Fruit fly (Drosophila melanogaster) whole organism, embryonic: ENCODE results near the gene CG4382.
A peak's percentile ranks its signal among the peaks of the same experiment; 100 is the strongest.

Source experiments
- Aef1 ChIP-seq: fragments of 200-800 bp; sonication (Bioruptor generic); IDR thresholded peaks from 3 replicates; pipeline ENCODE4 v1.3.6; 2022; ENCODE audit warnings: missing biosample characterization, missing genetic modification characterization
- CG10462 ChIP-seq: fragments of 200-800 bp; sonication (Bioruptor generic); optimal IDR thresholded peaks from 2 replicates; lab custom pipeline; 2016; ENCODE audit warnings: missing biosample characterization, missing genetic modification characterization
- CG11456 ChIP-seq: fragments of 200-800 bp; sonication (Bioruptor generic); IDR thresholded peaks from 3 replicates; pipeline ENCODE4 v1.3.6; 2022; ENCODE audit warnings: missing biosample characterization, missing genetic modification characterization
- CG12155 ChIP-seq: fragments of 200-800 bp; sonication (Bioruptor generic); optimal IDR thresholded peaks from 3 replicates; lab custom pipeline; 2016; ENCODE audit warnings: missing biosample characterization, missing genetic modification characterization
- CG14860 ChIP-seq: fragments of 200-800 bp; sonication (Bioruptor generic); IDR thresholded peaks from 3 replicates; pipeline ENCODE4 v1.3.6; 2022; ENCODE audit warnings: missing biosample characterization, missing genetic modification characterization; ENCODE audit not compliant: partially characterized antibody
- CG14965 ChIP-seq: fragments of 200-800 bp; sonication (Bioruptor generic); optimal IDR thresholded peaks from 2 replicates; lab custom pipeline; 2016; ENCODE audit warnings: missing biosample characterization, missing genetic modification characterization, borderline replicate concordance
- CG15601 ChIP-seq: fragments of 200-800 bp; sonication (Bioruptor generic); optimal IDR thresholded peaks from 3 replicates; lab custom pipeline; 2019; ENCODE audit warnings: missing biosample characterization, mild to moderate bottlenecking, missing genetic modification characterization, moderate library complexity
- CG18764 ChIP-seq: fragments of 200-800 bp; sonication (Bioruptor generic); optimal IDR thresholded peaks from 3 replicates; lab custom pipeline; 2016; ENCODE audit warnings: missing biosample characterization, missing genetic modification characterization
- CG2120 ChIP-seq: fragments of 200-800 bp; sonication (Bioruptor generic); optimal IDR thresholded peaks from 3 replicates; lab custom pipeline; 2016; ENCODE audit warnings: missing biosample characterization, missing genetic modification characterization
- CG2202 ChIP-seq: fragments of 200-800 bp; sonication (Bioruptor generic); optimal IDR thresholded peaks from 2 replicates; lab custom pipeline; 2018; ENCODE audit warnings: missing biosample characterization, mild to moderate bottlenecking, missing genetic modification characterization
- CG3281 ChIP-seq: fragments of 200-800 bp; sonication (Bioruptor generic); optimal IDR thresholded peaks from 3 replicates; lab custom pipeline; 2017; ENCODE audit warnings: missing biosample characterization, mild to moderate bottlenecking, missing genetic modification characterization
- CG6683 ChIP-seq: fragments of 200-800 bp; sonication (Bioruptor generic); optimal IDR thresholded peaks from 2 replicates; lab custom pipeline; 2017; ENCODE audit warnings: missing biosample characterization, mild to moderate bottlenecking, missing genetic modification characterization, missing genetic modification reagents
- CG6765 ChIP-seq: fragments of 200-800 bp; sonication (Bioruptor generic); optimal IDR thresholded peaks from 3 replicates; lab custom pipeline; 2017; ENCODE audit warnings: missing biosample characterization, mild to moderate bottlenecking, missing genetic modification characterization
- CG7987 ChIP-seq: fragments of 200-800 bp; sonication (Bioruptor generic); optimal IDR thresholded peaks from 2 replicates; lab custom pipeline; 2018; ENCODE audit warnings: missing biosample characterization, mild to moderate bottlenecking, missing genetic modification characterization, moderate library complexity
- CG8290 ChIP-seq, 3 experiments: fragments of 200-800 bp; sonication (Bioruptor generic); optimal IDR thresholded peaks; 2 replicates each; lab custom pipeline; 2016 to 2019; ENCODE audit warnings: missing biosample characterization in 3 of 3, missing genetic modification characterization in 3 of 3, mild to moderate bottlenecking in 2 of 3, moderate library complexity in 1 of 3
- CG8359 ChIP-seq: fragments of 200-800 bp; sonication (Bioruptor generic); optimal IDR thresholded peaks from 2 replicates; lab custom pipeline; 2017; ENCODE audit warnings: missing biosample characterization, mild to moderate bottlenecking, missing genetic modification characterization, borderline replicate concordance
- CG8765 ChIP-seq: fragments of 200-800 bp; sonication (Bioruptor generic); IDR thresholded peaks from 2 replicates; pipeline ENCODE4 v1.3.6; 2022; ENCODE audit warnings: missing biosample characterization, missing genetic modification characterization
- CG9727 ChIP-seq: fragments of 200-800 bp; sonication (Bioruptor generic); optimal IDR thresholded peaks from 3 replicates; lab custom pipeline; 2017; ENCODE audit warnings: missing biosample characterization, mild to moderate bottlenecking, missing genetic modification characterization
- CHES-1-like ChIP-seq: fragments of 200-800 bp; sonication (Bioruptor generic); optimal IDR thresholded peaks from 2 replicates; lab custom pipeline; 2016; ENCODE audit warnings: missing biosample characterization, missing genetic modification characterization
- CoRest ChIP-seq: fragments of 200-800 bp; sonication (Bioruptor generic); optimal IDR thresholded peaks from 3 replicates; lab custom pipeline; 2018; ENCODE audit warnings: missing biosample characterization, mild to moderate bottlenecking, missing genetic modification characterization, moderate library complexity
- CrebB ChIP-seq: fragments of 200-800 bp; sonication (Bioruptor generic); optimal IDR thresholded peaks from 3 replicates; lab custom pipeline; 2018; ENCODE audit warnings: missing biosample characterization, mild to moderate bottlenecking, missing genetic modification characterization
- D ChIP-seq, 2 experiments: fragments of 200-800 bp in 1 of 2; fragments of >200 bp in 1 of 2; sonication (Bioruptor generic) in 1 of 2; optimal IDR thresholded peaks; 2 replicates in 1 of 2; 3 replicates in 1 of 2; lab custom pipeline; 2017; ENCODE audit warnings: mild to moderate bottlenecking in 1 of 2, missing biosample characterization in 1 of 2, missing genetic modification characterization in 1 of 2, missing genetic modification reagents in 1 of 2
- D19A ChIP-seq: fragments of 200-800 bp; optimal IDR thresholded peaks from 3 replicates; lab custom pipeline; 2019; ENCODE audit warnings: missing biosample characterization, mild to moderate bottlenecking, missing genetic modification characterization, moderate library complexity
- Gsc ChIP-seq: fragments of 200-800 bp; sonication (Bioruptor generic); IDR thresholded peaks from 2 replicates; pipeline ENCODE4 v1.3.6; 2022; ENCODE audit warnings: missing biosample characterization, missing genetic modification characterization
- H15 ChIP-seq: fragments of 200-800 bp; sonication (Bioruptor generic); IDR thresholded peaks from 3 replicates; pipeline ENCODE4 v1.3.6; 2022; ENCODE audit warnings: missing biosample characterization, missing genetic modification characterization
- HLHmδ ChIP-seq: fragments of 200-800 bp; sonication (Bioruptor generic); optimal IDR thresholded peaks from 2 replicates; lab custom pipeline; 2018; ENCODE audit warnings: missing biosample characterization, mild to moderate bottlenecking, missing genetic modification characterization, moderate library complexity
- HmgZ ChIP-seq: fragments of 200-800 bp; sonication (Bioruptor generic); optimal IDR thresholded peaks from 2 replicates; lab custom pipeline; 2018; ENCODE audit warnings: missing biosample characterization, mild to moderate bottlenecking, missing genetic modification characterization
- Max ChIP-seq: fragments of 200-800 bp; sonication (Bioruptor generic); optimal IDR thresholded peaks from 2 replicates; lab custom pipeline; 2016; ENCODE audit warnings: missing biosample characterization, mild to moderate bottlenecking, missing genetic modification characterization
- Myb ChIP-seq: fragments of 200-800 bp; sonication (Bioruptor generic); optimal IDR thresholded peaks from 2 replicates; lab custom pipeline; 2016; ENCODE audit warnings: missing biosample characterization, missing genetic modification characterization
- Neu2 ChIP-seq: fragments of 200-800 bp; sonication (Bioruptor generic); optimal IDR thresholded peaks from 3 replicates; lab custom pipeline; 2016; ENCODE audit warnings: missing biosample characterization, missing genetic modification characterization, borderline replicate concordance
- Nf-YC ChIP-seq: fragments of 200-800 bp; optimal IDR thresholded peaks from 3 replicates; lab custom pipeline; 2019; ENCODE audit warnings: missing biosample characterization, mild to moderate bottlenecking, missing genetic modification characterization, moderate library complexity
- PHDP ChIP-seq: fragments of 200-800 bp; sonication (Bioruptor generic); optimal IDR thresholded peaks from 3 replicates; lab custom pipeline; 2018; ENCODE audit warnings: missing biosample characterization, mild to moderate bottlenecking, missing genetic modification characterization, moderate library complexity
- Sry-δ ChIP-seq: fragments of 200-800 bp; sonication (Bioruptor generic); optimal IDR thresholded peaks from 2 replicates; lab custom pipeline; 2016; ENCODE audit warnings: missing biosample characterization, missing genetic modification characterization
- bigmax ChIP-seq: fragments of 200-800 bp; sonication (Bioruptor generic); optimal IDR thresholded peaks from 2 replicates; lab custom pipeline; 2018; ENCODE audit warnings: missing biosample characterization, mild to moderate bottlenecking, missing genetic modification characterization
- br ChIP-seq: fragments of >200 bp; optimal IDR thresholded peaks from 2 replicates; lab custom pipeline; 2017
- ewg ChIP-seq: fragments of 200-800 bp; sonication (Bioruptor generic); optimal IDR thresholded peaks from 3 replicates; lab custom pipeline; 2017; ENCODE audit warnings: mild to moderate bottlenecking, missing biosample characterization, missing genetic modification reagents, missing genetic modification characterization
- gce ChIP-seq: fragments of 200-800 bp; sonication (Bioruptor generic); IDR thresholded peaks from 3 replicates; pipeline ENCODE4 v1.3.6; 2022; ENCODE audit warnings: missing biosample characterization, missing genetic modification characterization
- gcm ChIP-seq: fragments of 200-800 bp; sonication (Bioruptor generic); optimal IDR thresholded peaks from 2 replicates; lab custom pipeline; 2019; ENCODE audit warnings: missing biosample characterization, mild to moderate bottlenecking, missing genetic modification characterization, moderate library complexity
- gem ChIP-seq: fragments of 200-800 bp; sonication (Bioruptor generic); optimal IDR thresholded peaks from 2 replicates; lab custom pipeline; 2019; ENCODE audit warnings: missing biosample characterization, mild to moderate bottlenecking, missing genetic modification characterization, moderate library complexity
- grau ChIP-seq: fragments of 200-800 bp; optimal IDR thresholded peaks from 3 replicates; lab custom pipeline; 2019; ENCODE audit warnings: missing biosample characterization, mild to moderate bottlenecking, missing genetic modification characterization, moderate library complexity
- insv ChIP-seq, 2 experiments: fragments of 200-800 bp; sonication (Bioruptor generic); optimal IDR thresholded peaks; 3 replicates each; lab custom pipeline; 2016 to 2018; ENCODE audit warnings: missing biosample characterization in 2 of 2, missing genetic modification characterization in 2 of 2
- kay ChIP-seq: fragments of 200-800 bp; sonication (Bioruptor generic); optimal IDR thresholded peaks from 2 replicates; lab custom pipeline; 2016; ENCODE audit warnings: missing biosample characterization, missing genetic modification characterization
- knrl ChIP-seq: fragments of 200-800 bp; sonication (Bioruptor generic); IDR thresholded peaks from 3 replicates; pipeline ENCODE4 v1.3.6; 2022; ENCODE audit warnings: missing biosample characterization, missing genetic modification characterization; ENCODE audit not compliant: partially characterized antibody
- nerfin-2 ChIP-seq: fragments of 200-800 bp; sonication (Bioruptor generic); IDR thresholded peaks from 2 replicates; pipeline ENCODE4 v1.3.6; 2022; ENCODE audit warnings: missing biosample characterization, missing genetic modification characterization; ENCODE audit not compliant: partially characterized antibody
- otp ChIP-seq: fragments of 200-800 bp; sonication (Bioruptor generic); IDR thresholded peaks from 3 replicates; pipeline ENCODE4, ENCODE4 v1.3.6; 2022; ENCODE audit warnings: missing biosample characterization, missing genetic modification characterization
- peb ChIP-seq: fragments of 200-800 bp; sonication (Bioruptor generic); IDR thresholded peaks from 2 replicates; pipeline ENCODE4 v1.3.6; 2022; ENCODE audit warnings: missing biosample characterization, missing genetic modification characterization
- row ChIP-seq: fragments of 200-800 bp; sonication (Bioruptor generic); IDR thresholded peaks from 3 replicates; pipeline ENCODE4 v1.3.6; 2022; ENCODE audit warnings: missing biosample characterization, missing genetic modification characterization
- sens-2 ChIP-seq: fragments of 200-800 bp; sonication (Bioruptor generic); IDR thresholded peaks from 2 replicates; pipeline ENCODE4 v1.3.6; 2022; ENCODE audit warnings: missing biosample characterization, missing genetic modification characterization
- shn ChIP-seq: fragments of 200-800 bp; sonication (Bioruptor generic); optimal IDR thresholded peaks from 3 replicates; lab custom pipeline; 2016; ENCODE audit warnings: missing biosample characterization, missing genetic modification characterization

Gene CG4382

DNA sequence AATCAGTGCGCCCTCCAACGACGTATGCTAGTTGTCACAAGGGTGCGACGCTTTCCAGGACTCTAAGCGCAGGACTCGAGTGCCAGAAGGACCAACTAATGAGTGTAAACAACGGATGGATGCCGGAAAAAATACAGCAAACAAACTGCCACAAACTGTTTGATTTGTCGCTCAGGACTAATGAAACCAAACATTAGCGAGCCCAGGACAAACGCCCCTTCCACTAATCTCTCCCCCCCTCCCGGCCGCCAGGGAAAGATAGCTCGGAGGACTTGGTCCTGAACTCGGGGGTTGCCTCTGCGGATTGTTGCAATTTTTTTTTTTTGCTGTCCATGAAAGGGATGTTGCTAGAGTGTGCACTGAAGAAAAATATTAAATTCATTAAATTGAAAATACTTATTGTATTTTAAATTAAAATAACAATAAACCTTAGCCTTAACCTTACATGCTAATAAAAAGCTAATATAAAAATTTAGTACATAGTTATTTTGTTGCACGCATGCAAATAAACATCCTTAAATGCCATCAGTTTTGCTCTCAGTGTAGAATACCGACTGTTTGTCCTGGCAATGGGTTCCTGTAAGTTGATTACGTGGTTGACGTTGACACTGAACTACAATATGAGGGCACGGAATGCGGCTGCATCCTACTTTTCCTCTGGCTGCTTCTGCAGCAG, 5.9 kb downstream of the CG4382 start (continued):
- no peak for TF ChIP-seq br (lab: Kevin White, UChicago)
- TF ChIP-seq CG2202 (tag; lab: Kevin White, UChicago): peak; percentile 46
- no peak for TF ChIP-seq insv (GFP tag; optimal IDR thresholded peaks at IDR 0.05; lab: Kevin White, UChicago)
- TF ChIP-seq Gsc (GFP tag; lab: Robert Waterston, UW): no peak
- peak; percentile 25; the same call in 1 of the 2 replicates for TF ChIP-seq peb (GFP tag; lab: Robert Waterston, UW)
- no peak for TF ChIP-seq CG14965 (GFP tag; lab: Kevin White, UChicago)
- TF ChIP-seq ewg (GFP tag; lab: Kevin White, UChicago): peak; percentile 16
- no peak for TF ChIP-seq HLHmδ
- TF ChIP-seq CHES-1-like (GFP tag; lab: Kevin White, UChicago): no peak
- no peak for TF ChIP-seq Aef1 (GFP tag; lab: Robert Waterston, UW)
- TF ChIP-seq CG8290 (GFP tag; optimal IDR thresholded peaks at IDR 0.05; lab: Kevin White, UChicago): no peak
- no peak for TF ChIP-seq CG8290 (tag; optimal IDR thresholded peaks at IDR 0.05; lab: Kevin White, UChicago)
- no peak for TF ChIP-seq gce (GFP tag; lab: Robert Waterston, UW)
- TF ChIP-seq shn (GFP tag; lab: Kevin White, UChicago): no peak
- no peak for TF ChIP-seq CG6765 (GFP tag; lab: Kevin White, UChicago)
- peak; percentile 73 for TF ChIP-seq gem
- TF ChIP-seq CG7987 (GFP tag; lab: Kevin White, UChicago): no peak
- peak; percentile 11 for TF ChIP-seq CG18764 (GFP tag; lab: Kevin White, UChicago)
- TF ChIP-seq Nf-YC (tag; lab: Kevin White, UChicago): no peak
- TF ChIP-seq otp (GFP tag; lab: Robert Waterston, UW): 0 out of 3 replicates have a peak, but pooled peaks have one; percentile 12
- peak; percentile 67 for TF ChIP-seq gcm (GFP tag; lab: Kevin White, UChicago)
- TF ChIP-seq bigmax (GFP tag; lab: Kevin White, UChicago): no peak
- TF ChIP-seq CG11456 (GFP tag; lab: Robert Waterston, UW): no peak
- TF ChIP-seq CoRest (tag; lab: Kevin White, UChicago): peak; percentile 31
- no peak for TF ChIP-seq nerfin-2
- TF ChIP-seq CG6683: no peak
- no peak for TF ChIP-seq Myb
- peak; percentile 43 for TF ChIP-seq CG15601 (tag; lab: Kevin White, UChicago)
- peak; percentile 75 for TF ChIP-seq row (GFP tag; lab: Robert Waterston, UW)
- TF ChIP-seq PHDP (tag; lab: Kevin White, UChicago): no peak
- peak; percentile 46 for TF ChIP-seq grau (tag; lab: Kevin White, UChicago)
- peak; percentile 43; the same call in 1 of the 2 replicates for TF ChIP-seq CG8765 (GFP tag; lab: Robert Waterston, UW)
- no peak for TF ChIP-seq Max (GFP tag; lab: Kevin White, UChicago)
- TF ChIP-seq CG9727 (GFP tag; lab: Kevin White, UChicago): peak; percentile 77
- TF ChIP-seq CrebB (tag; lab: Kevin White, UChicago): no peak
- no peak for TF ChIP-seq CG10462 (GFP tag; lab: Kevin White, UChicago)
- no peak for TF ChIP-seq CG3281
- TF ChIP-seq CG12155 (GFP tag; lab: Kevin White, UChicago): no peak
- no peak for TF ChIP-seq Sry-δ (GFP tag; lab: Kevin White, UChicago)
- TF ChIP-seq D (optimal IDR thresholded peaks at IDR 0.05; lab: Kevin White, UChicago): no peak
- TF ChIP-seq D (GFP tag; optimal IDR thresholded peaks at IDR 0.05; lab: Kevin White, UChicago): peak; percentile 58
- TF ChIP-seq CG2120 (GFP tag; lab: Kevin White, UChicago): no peak
- TF ChIP-seq sens-2 (GFP tag; lab: Robert Waterston, UW): no peak
- TF ChIP-seq knrl (GFP tag; lab: Robert Waterston, UW): no peak
- peak; percentile 68 for TF ChIP-seq D19A (tag; lab: Kevin White, UChicago)
- TF ChIP-seq H15 (GFP tag; lab: Robert Waterston, UW): no peak
- TF ChIP-seq Neu2 (GFP tag; lab: Kevin White, UChicago): no peak
- no peak for TF ChIP-seq kay (GFP tag; lab: Kevin White, UChicago)
- no peak for TF ChIP-seq HmgZ
- TF ChIP-seq CG14860 (GFP tag; lab: Robert Waterston, UW): no peak
- peak; percentile 43 for TF ChIP-seq CG8359 (GFP tag; lab: Kevin White, UChicago)
